Worm (Caenorhabditis elegans) whole organism, L1 larva: ENCODE results near the gene zyg-11.

ENCODE experiments used
- C04F5.9 ChIP-seq: sonication (generic microtip); optimal IDR thresholded peaks from 2 replicates; lab custom pipeline; 2016; ENCODE audit warnings: missing genetic modification characterization, missing compliant biosample characterization
- ces-1 ChIP-seq: fragments of 150-350 bp; optimal IDR thresholded peaks from 2 replicates; lab custom pipeline; 2014; ENCODE audit warnings: missing biosample characterization, missing genetic modification reagents, missing genetic modification characterization
- nhr-77 ChIP-seq: fragments of 150-350 bp; optimal IDR thresholded peaks from 2 replicates; lab custom pipeline; 2014; ENCODE audit warnings: missing biosample characterization, missing genetic modification characterization
- snpc-4 ChIP-seq: fragments of 150-350 bp; optimal IDR thresholded peaks from 2 replicates; lab custom pipeline; 2014; ENCODE audit warnings: missing biosample characterization, missing genetic modification characterization
- unc-130 ChIP-seq: fragments of 150-350 bp; optimal IDR thresholded peaks from 2 replicates; lab custom pipeline; 2017; ENCODE audit warnings: missing biosample characterization, missing genetic modification characterization, inconsistent platforms
- unc-30 ChIP-seq: sonication (generic microtip); optimal IDR thresholded peaks from 2 replicates; lab custom pipeline; 2017; ENCODE audit warnings: missing biosample characterization, missing genetic modification characterization
- unc-98 ChIP-seq: fragments of 200-800 bp; sonication (Bioruptor generic); IDR thresholded peaks from 2 replicates; pipeline ENCODE4 v1.3.6; 2022; ENCODE audit warnings: missing genetic modification characterization, missing compliant biosample characterization

ce11 chrII:7981084-7981483 lies 36.4 kb upstream of the zyg-11 start:
- TF ChIP-seq unc-130 (tag; lab: Kevin White, UChicago) (no peak), snpc-4 (tag; lab: Kevin White, UChicago) (no peak), ces-1 (GFP tag; lab: Kevin White, UChicago) (no peak), nhr-77 (tag; lab: Kevin White, UChicago) (no peak), C04F5.9 (no peak), unc-98 (GFP tag; lab: Robert Waterston, UW) (no peak), unc-30 (tag; lab: Kevin White, UChicago) (no peak)
